Fruit fly (Drosophila melanogaster): ENCODE measurements around the gene CG4301.

- no peak for TF ChIP-seq psq (optimal IDR thresholded peaks at IDR 0.05)
- no peak for TF ChIP-seq Myc (optimal IDR thresholded peaks at IDR 0.05)
- TF ChIP-seq Sin3A (optimal IDR thresholded peaks at IDR 0.05), result no peak
These were observed 506 bp upstream of the CG4301 start, which contains the start of gene CG9981 for dm6 chrX:16404803-16405202.
